Worm (Caenorhabditis elegans): ENCODE results near the gene kin-15.
"Not testable (repeated sequence)": the region's sequence is repeated elsewhere in the genome, so short reads cannot be mapped to it uniquely, and the experiment has no call there.

DNA sequence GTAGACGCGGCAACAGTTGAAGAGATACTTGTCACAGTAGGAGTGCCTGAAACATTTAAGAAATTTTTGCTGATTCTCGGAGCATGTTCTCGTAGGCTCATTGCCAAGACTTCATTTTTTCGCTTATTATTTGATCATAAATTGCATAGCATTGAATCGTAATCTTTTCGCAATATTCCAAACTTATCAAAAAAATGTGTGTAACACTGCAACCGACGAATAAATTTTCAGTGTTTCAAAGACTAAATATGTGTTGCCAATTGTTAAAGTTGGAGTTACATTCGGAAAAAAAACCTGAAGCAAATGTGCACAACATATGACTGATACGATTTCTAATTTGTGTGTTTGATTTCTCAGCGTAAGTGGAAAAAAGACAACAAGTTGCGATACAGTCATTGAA is 26.0 kb upstream of the kin-15 start, which contains the start of gene R09D1.14:
- TF ChIP-seq daf-12 (tag; optimal IDR thresholded peaks at IDR 0.05); sdz-12 (GFP tag; optimal IDR thresholded peaks at IDR 0.05); unc-62 (GFP tag; optimal IDR thresholded peaks at IDR 0.05 in 1 of 2); unc-62 (tag; optimal IDR thresholded peaks at IDR 0.05); zag-1 (tag; optimal IDR thresholded peaks at IDR 0.05); mdl-1 (tag; optimal IDR thresholded peaks at IDR 0.05); egl-27 (tag; optimal IDR thresholded peaks at IDR 0.05); nhr-42 (GFP tag; IDR thresholded peaks at IDR 0.05); ama-1 (optimal IDR thresholded peaks at IDR 0.05); fkh-10 (GFP tag; optimal IDR thresholded peaks at IDR 0.05): not testable (repeated sequence)

All from whole organism, L4 larva.